Fruit fly (Drosophila melanogaster): Measurements from ENCODE around the gene Rpp20.

DNA sequence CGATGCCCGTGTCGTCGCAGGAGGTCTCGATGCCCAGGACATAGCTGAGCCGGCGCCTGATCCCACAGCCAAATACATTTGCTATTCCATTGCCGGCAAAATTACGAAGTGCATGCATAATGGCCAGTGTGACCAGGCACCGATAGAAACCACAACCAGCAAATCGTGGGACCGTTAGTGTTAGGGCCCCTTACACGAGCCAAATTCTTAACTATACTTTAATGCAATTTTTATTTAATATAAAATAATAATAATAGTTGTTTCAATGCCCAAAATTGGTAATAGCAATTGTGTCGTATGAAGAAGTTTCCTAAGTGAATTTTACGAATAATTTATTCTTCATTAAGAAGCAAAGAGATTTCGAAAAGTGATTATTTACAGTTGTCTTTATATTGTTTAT is 42.6 kb upstream of the Rpp20 start, which contains the start of gene Tcs4:
- TF ChIP-seq CG14711 (tag; optimal IDR thresholded peaks at IDR 0.05) (no peak), Crg-1 (GFP tag; optimal IDR thresholded peaks at IDR 0.05) (no peak), CG1620 (GFP tag; optimal IDR thresholded peaks at IDR 0.05) (no peak), kay (GFP tag; ENCODE audit: borderline replicate concordance) (no peak)
